Worm (Caenorhabditis elegans): ENCODE data around the gene F42E11.3.

ce11 chrX:11379135-11379781 lies 3.8 kb upstream of the F42E11.3 start:
- TF ChIP-seq lin-15B (tag; optimal IDR thresholded peaks at IDR 0.05) (no peak), lsy-2 (tag; optimal IDR thresholded peaks at IDR 0.05) (no peak), unc-62 (GFP tag; optimal IDR thresholded peaks at IDR 0.05 in 1 of 2) (peak in 1 of 2 experiments; percentile 89), unc-62 (tag; optimal IDR thresholded peaks at IDR 0.05) (no peak)
